Worm (Caenorhabditis elegans) whole organism, L4/young adult: ENCODE measurements around the gene C33F10.14.

Experiments used
- W03F9.2 ChIP-seq: fragments of 150-350 bp; optimal IDR thresholded peaks from 2 replicates; lab custom pipeline; 2014; ENCODE audit warnings: missing biosample characterization, missing genetic modification characterization
- him-1 ChIP-seq: sonication (generic microtip); optimal IDR thresholded peaks from 2 replicates; lab custom pipeline; 2016; ENCODE audit warnings: missing genotype, missing genetic modification reagents, missing genetic modification characterization, missing compliant biosample characterization

ce11 chrII:4752257-4752728 is 44.9 kb upstream of the C33F10.14 start, which contains the start of gene F41C3.1:
- TF ChIP-seq W03F9.2 (tag; lab: Kevin White, UChicago) (no peak), him-1 (tag; lab: Kevin White, UChicago) (no peak)
